Worm (Caenorhabditis elegans) whole organism, L1 larva: Measurements from ENCODE around the gene F44B9.10.

Experiments used
- C04F5.9 ChIP-seq: sonication (generic microtip); optimal IDR thresholded peaks from 2 replicates; lab custom pipeline; 2016; ENCODE audit warnings: missing genetic modification characterization, missing compliant biosample characterization
- C34B4.2 ChIP-seq: sonication (generic microtip); optimal IDR thresholded peaks from 2 replicates; lab custom pipeline; 2017; ENCODE audit warnings: mild to moderate bottlenecking, missing genetic modification characterization, missing compliant biosample characterization
- Y116A8C.19 ChIP-seq: sonication (generic microtip); optimal IDR thresholded peaks from 2 replicates; lab custom pipeline; 2016; ENCODE audit warnings: missing compliant biosample characterization, missing genetic modification characterization, borderline replicate concordance
- alr-1 ChIP-seq: fragments of 200-800 bp; sonication (Bioruptor generic); optimal IDR thresholded peaks from 2 replicates; lab custom pipeline; 2018; ENCODE audit warnings: borderline replicate concordance, mild to moderate bottlenecking, missing genetic modification characterization, missing compliant biosample characterization
- aly-2 ChIP-seq: fragments of 150-350 bp; optimal IDR thresholded peaks from 2 replicates; lab custom pipeline; 2014; ENCODE audit warnings: missing biosample characterization, missing genetic modification characterization
- ama-1 ChIP-seq: fragments of 150-350 bp; optimal IDR thresholded peaks from 2 replicates; lab custom pipeline; 2014
- blmp-1 ChIP-seq: fragments of 150-350 bp; optimal IDR thresholded peaks from 2 replicates; lab custom pipeline; 2014; ENCODE audit warnings: missing biosample characterization, missing genetic modification characterization
- ceh-63 ChIP-seq: fragments of 200-800 bp; sonication (Bioruptor generic); optimal IDR thresholded peaks from 2 replicates; lab custom pipeline; 2018; ENCODE audit warnings: mild to moderate bottlenecking, missing genetic modification characterization, missing compliant biosample characterization
- ceh-82 ChIP-seq, 3 experiments: fragments of 150-350 bp in 1 of 3; sonication (generic microtip) in 2 of 3; optimal IDR thresholded peaks; 2 replicates each; lab custom pipeline; 2014 to 2017; ENCODE audit warnings: missing biosample characterization in 3 of 3, missing genetic modification characterization in 3 of 3
- ceh-88 ChIP-seq: fragments of 200-800 bp; sonication (Bioruptor generic); IDR thresholded peaks from 2 replicates; pipeline ENCODE4 v1.3.6; 2022; ENCODE audit warnings: missing genetic modification characterization, missing compliant biosample characterization
- ceh-90 ChIP-seq: sonication (generic microtip); optimal IDR thresholded peaks from 2 replicates; lab custom pipeline; 2016; ENCODE audit warnings: missing genetic modification characterization, missing compliant biosample characterization
- dpl-1 ChIP-seq, 3 experiments: fragments of 150-350 bp in 2 of 3; sonication (generic microtip) in 1 of 3; optimal IDR thresholded peaks; 2 replicates each; lab custom pipeline; 2014 to 2017; ENCODE audit warnings: missing biosample characterization in 3 of 3, missing genetic modification characterization in 3 of 3, missing genetic modification reagents in 3 of 3
- dsc-1 ChIP-seq: sonication (generic microtip); optimal IDR thresholded peaks from 2 replicates; lab custom pipeline; 2016; ENCODE audit warnings: mild to moderate bottlenecking, missing genetic modification characterization, missing compliant biosample characterization
- efl-1 ChIP-seq, 4 experiments: fragments of 150-350 bp; optimal IDR thresholded peaks in 3 of 4; peaks in 1 of 4; 1 replicate in 1 of 4; 2 replicates in 3 of 4; lab custom pipeline; 2014; ENCODE audit warnings: missing biosample characterization in 2 of 4, missing genetic modification characterization in 2 of 4, missing genetic modification reagents in 2 of 4
- egl-13 ChIP-seq: sonication (generic microtip); optimal IDR thresholded peaks from 2 replicates; lab custom pipeline; 2016; ENCODE audit warnings: missing genotype, missing genetic modification reagents, missing genetic modification characterization, missing compliant biosample characterization
- elt-2 ChIP-seq: sonication (generic microtip); optimal IDR thresholded peaks from 2 replicates; lab custom pipeline; 2016; ENCODE audit warnings: missing genetic modification characterization, mild to moderate bottlenecking, inconsistent platforms, missing compliant biosample characterization, missing genetic modification reagents
- fkh-10 ChIP-seq: sonication (generic microtip); optimal IDR thresholded peaks from 2 replicates; lab custom pipeline; 2017; ENCODE audit warnings: missing biosample characterization, missing genetic modification reagents, missing genetic modification characterization
- fkh-8 ChIP-seq: sonication (generic microtip); optimal IDR thresholded peaks from 2 replicates; lab custom pipeline; 2016; ENCODE audit warnings: mild to moderate bottlenecking, missing genetic modification characterization, missing compliant biosample characterization
- grh-1 ChIP-seq: fragments of 200-800 bp; sonication (Bioruptor generic); IDR thresholded peaks from 2 replicates; pipeline ENCODE4 v1.3.6; 2022; ENCODE audit warnings: missing genetic modification reagents, missing genetic modification characterization, missing compliant biosample characterization
- hlh-4 ChIP-seq: sonication (generic microtip); optimal IDR thresholded peaks from 2 replicates; lab custom pipeline; 2016; ENCODE audit warnings: mild to moderate bottlenecking, missing genetic modification characterization, missing compliant biosample characterization
- hpl-2 ChIP-seq: fragments of 150-350 bp; optimal IDR thresholded peaks from 2 replicates; lab custom pipeline; 2014; ENCODE audit warnings: missing biosample characterization, missing genetic modification reagents, missing genetic modification characterization
- lin-35 ChIP-seq, 2 experiments: fragments of 150-350 bp; optimal IDR thresholded peaks; 2 replicates each; lab custom pipeline; 2014; ENCODE audit warnings: missing biosample characterization in 2 of 2, missing genetic modification characterization in 2 of 2, missing genetic modification reagents in 2 of 2
- lin-39 ChIP-seq: fragments of 150-350 bp; optimal IDR thresholded peaks from 2 replicates; lab custom pipeline; 2014; ENCODE audit warnings: missing biosample characterization, missing genetic modification reagents, missing genetic modification characterization
- lir-3 ChIP-seq: sonication (generic microtip); optimal IDR thresholded peaks from 2 replicates; lab custom pipeline; 2016; ENCODE audit warnings: mild to moderate bottlenecking, missing genetic modification characterization, moderate library complexity, missing compliant biosample characterization; ENCODE audit not compliant: poor library complexity
- lsy-2 ChIP-seq, 2 experiments: fragments of 150-350 bp; optimal IDR thresholded peaks; 2 replicates each; lab custom pipeline; 2014; ENCODE audit warnings: missing biosample characterization in 2 of 2, missing genetic modification characterization in 2 of 2
- mab-9 ChIP-seq: fragments of 200-800 bp; sonication (Bioruptor generic); IDR thresholded peaks from 2 replicates; pipeline ENCODE4 v1.3.6; 2022; ENCODE audit warnings: missing genetic modification reagents, missing genetic modification characterization, missing compliant biosample characterization
- nhr-11 ChIP-seq: fragments of 150-350 bp; optimal IDR thresholded peaks from 2 replicates; lab custom pipeline; 2014; ENCODE audit warnings: missing biosample characterization, missing genetic modification characterization
- nhr-19 ChIP-seq: fragments of 200-800 bp; sonication (Bioruptor generic); conservative IDR thresholded peaks from 2 replicates; pipeline ENCODE4 v1.3.6; 2022; ENCODE audit warnings: missing genetic modification characterization, missing compliant biosample characterization
- nhr-20 ChIP-seq: sonication (generic microtip); optimal IDR thresholded peaks from 2 replicates; lab custom pipeline; 2016; ENCODE audit warnings: mild to moderate bottlenecking, missing genetic modification characterization, missing compliant biosample characterization
- nhr-71 ChIP-seq: sonication (generic microtip); optimal IDR thresholded peaks from 2 replicates; lab custom pipeline; 2016; ENCODE audit warnings: mild to moderate bottlenecking, missing genetic modification characterization, moderate library complexity, missing compliant biosample characterization
- nhr-76 ChIP-seq: sonication (generic microtip); optimal IDR thresholded peaks from 2 replicates; lab custom pipeline; 2017; ENCODE audit warnings: missing biosample characterization, missing genetic modification characterization
- nhr-77 ChIP-seq: fragments of 150-350 bp; optimal IDR thresholded peaks from 2 replicates; lab custom pipeline; 2014; ENCODE audit warnings: missing biosample characterization, missing genetic modification characterization
- nhr-85 ChIP-seq: sonication (generic microtip); peaks from one replicate; lab custom pipeline; 2016; ENCODE audit warnings: missing genetic modification characterization, inconsistent platforms, missing compliant biosample characterization
- snpc-4 ChIP-seq: fragments of 150-350 bp; optimal IDR thresholded peaks from 2 replicates; lab custom pipeline; 2014; ENCODE audit warnings: missing biosample characterization, missing genetic modification characterization
- sptf-1 ChIP-seq: fragments of 150-350 bp; optimal IDR thresholded peaks from 2 replicates; lab custom pipeline; 2014; ENCODE audit warnings: missing biosample characterization, missing genetic modification characterization
- sup-37 ChIP-seq: fragments of 200-800 bp; sonication (Bioruptor generic); optimal IDR thresholded peaks from 2 replicates; lab custom pipeline; 2018; ENCODE audit warnings: mild to moderate bottlenecking, missing genetic modification characterization, missing compliant biosample characterization
- unc-130 ChIP-seq: fragments of 150-350 bp; optimal IDR thresholded peaks from 2 replicates; lab custom pipeline; 2017; ENCODE audit warnings: missing biosample characterization, missing genetic modification characterization, inconsistent platforms
- unc-86 ChIP-seq: sonication (generic microtip); optimal IDR thresholded peaks from 2 replicates; lab custom pipeline; 2016; ENCODE audit warnings: missing genetic modification characterization, missing compliant biosample characterization
- vab-15 ChIP-seq: sonication (generic microtip); optimal IDR thresholded peaks from 2 replicates; lab custom pipeline; 2017; ENCODE audit warnings: missing genotype, mild to moderate bottlenecking, missing genetic modification characterization, missing compliant biosample characterization
- xbp-1 ChIP-seq: sonication (generic microtip); optimal IDR thresholded peaks from 2 replicates; lab custom pipeline; 2016; ENCODE audit warnings: missing genetic modification characterization, missing compliant biosample characterization
- ztf-11 ChIP-seq, 2 experiments: sonication (generic microtip); optimal IDR thresholded peaks; 2 replicates each; lab custom pipeline; 2016 to 2017; ENCODE audit warnings: missing genetic modification characterization in 2 of 2, missing biosample characterization in 1 of 2, missing compliant biosample characterization in 1 of 2

The F44B9.10 gene

DNA sequence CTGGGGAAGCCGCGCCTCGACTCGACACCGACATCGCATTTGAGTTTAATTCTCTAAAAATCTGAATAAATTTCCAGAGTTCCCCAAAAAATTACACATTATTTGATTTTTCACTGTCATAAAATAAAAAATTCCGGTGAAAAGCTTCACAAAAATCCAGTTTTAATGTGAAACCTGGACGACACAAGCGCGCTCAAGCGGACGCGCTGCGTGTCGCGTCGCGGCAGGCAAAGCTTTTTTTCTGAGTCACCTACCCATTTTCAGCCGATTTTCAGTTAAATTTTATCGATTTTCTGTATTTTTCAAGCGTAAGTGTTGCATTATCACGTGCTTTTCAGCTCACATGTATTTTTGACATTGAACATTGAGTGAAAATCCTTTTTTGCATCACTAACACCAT, 23.7 kb downstream of the F44B9.10 start, which contains the start of gene cit-1.1 (continued):
- TF ChIP-seq nhr-77 (tag; lab: Kevin White, UChicago) (no peak), lsy-2 (tag; optimal IDR thresholded peaks at IDR 0.05; lab: Kevin White, UChicago) (peak; percentile 38 to 66), lir-3 (tag; lab: Kevin White, UChicago) (no peak), ceh-88 (no peak), sptf-1 (tag; lab: Kevin White, UChicago) (no peak), nhr-76 (tag; lab: Kevin White, UChicago) (no peak), ceh-82 (tag; optimal IDR thresholded peaks at IDR 0.05; lab: Kevin White, UChicago) (peak in 2 of 3 experiments; percentile 7 to 18), Y116A8C.19 (no peak), lin-35 (GFP tag; optimal IDR thresholded peaks at IDR 0.05; lab: Kevin White, UChicago) (peak; percentile 32 to 37), ceh-63 (no peak), egl-13 (tag; lab: Kevin White, UChicago) (no peak), aly-2 (tag; lab: Kevin White, UChicago) (no peak), xbp-1 (no peak), unc-86 (tag; lab: Kevin White, UChicago) (no peak)

DNA sequence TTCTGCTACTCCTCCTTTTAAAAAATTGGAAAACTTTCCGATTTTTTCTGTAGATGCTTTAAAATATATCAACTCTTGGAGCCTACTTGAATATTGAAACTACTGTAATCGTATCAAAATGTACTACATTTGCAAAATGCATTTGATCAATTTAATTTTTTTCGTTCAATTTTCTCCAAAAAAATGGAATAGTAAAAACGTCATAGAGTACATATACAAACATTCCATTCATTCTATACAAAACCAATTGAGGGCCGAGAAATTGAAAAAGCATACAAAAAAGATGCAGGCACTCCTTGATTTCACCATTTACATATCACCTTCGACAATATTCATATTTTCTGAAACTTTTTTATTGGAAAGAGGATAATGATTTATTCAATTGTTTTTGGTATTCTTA, 29.3 kb downstream of the F44B9.10 start, which contains the start of gene C06G4.6:
TSS of gene C06G4.6 (plus strand) at position 301 of the 400 bp plus-strand sequence.
- TF ChIP-seq ama-1 = no peak
- TF ChIP-seq sup-37 (GFP tag; lab: Kevin White, UChicago) = no peak
- TF ChIP-seq nhr-77 (tag; lab: Kevin White, UChicago) = no peak
- no peak for TF ChIP-seq nhr-11 (tag; lab: Kevin White, UChicago)
- no peak for TF ChIP-seq C04F5.9 (tag; lab: Kevin White, UChicago)
- TF ChIP-seq nhr-19 (GFP tag; lab: Robert Waterston, UW) = no peak
- no peak for TF ChIP-seq vab-15 (tag; lab: Kevin White, UChicago)
- no peak for TF ChIP-seq efl-1 (optimal IDR thresholded peaks at IDR 0.05; lab: Kevin White, UChicago)
- no peak for TF ChIP-seq efl-1 (GFP tag; optimal IDR thresholded peaks at IDR 0.05 in 1 of 2; lab: Kevin White, UChicago)
- TF ChIP-seq nhr-71 (tag; lab: Kevin White, UChicago) = no peak
- no peak for TF ChIP-seq ztf-11 (tag; optimal IDR thresholded peaks at IDR 0.05; lab: Kevin White, UChicago)
- TF ChIP-seq elt-2 (tag; lab: Kevin White, UChicago) = no peak
- TF ChIP-seq ceh-88 = no peak
- no peak for TF ChIP-seq hlh-4 (tag; lab: Kevin White, UChicago)
- TF ChIP-seq dsc-1 (tag; lab: Kevin White, UChicago) = no peak
- no peak for TF ChIP-seq ceh-90
- TF ChIP-seq lin-39 = no peak
- no peak for TF ChIP-seq nhr-20
- TF ChIP-seq dpl-1 (GFP tag; optimal IDR thresholded peaks at IDR 0.05; lab: Kevin White, UChicago) = no peak
- TF ChIP-seq, all 84 proteins: peak for 0

ce11 chrIII:8001557-8001956, 31.9 kb downstream of the F44B9.10 start:
- TF ChIP-seq C34B4.2 (tag; lab: Kevin White, UChicago) = no peak
- TF ChIP-seq dsc-1 (tag; lab: Kevin White, UChicago) = peak; percentile 97
- TF ChIP-seq alr-1 (tag; lab: Kevin White, UChicago) = no peak
- no peak for TF ChIP-seq snpc-4 (tag; lab: Kevin White, UChicago)
- no peak for TF ChIP-seq nhr-85 (tag; lab: Kevin White, UChicago)

ce11 chrIII:7997447-7998046, 35.9 kb downstream of the F44B9.10 start:
- no peak for TF ChIP-seq fkh-8 (tag; lab: Kevin White, UChicago)
- no peak for TF ChIP-seq ceh-63
- no peak for TF ChIP-seq blmp-1 (tag; lab: Kevin White, UChicago)
- TF ChIP-seq grh-1 (GFP tag; lab: Robert Waterston, UW) = no peak
- TF ChIP-seq mab-9 (GFP tag; lab: Robert Waterston, UW) = no peak
- no peak for TF ChIP-seq fkh-10
- TF ChIP-seq unc-130 (tag; lab: Kevin White, UChicago) = no peak
- TF ChIP-seq hpl-2 (GFP tag; lab: Kevin White, UChicago) = no peak
- TF ChIP-seq, all 84 proteins: peak for 0
